Worm (Caenorhabditis elegans) whole organism, L3 larva: ENCODE data around the gene K01A2.6.

ENCODE experiments used
- R02D3.7 ChIP-seq: fragments of 150-350 bp; optimal IDR thresholded peaks from 2 replicates; lab custom pipeline; 2014; ENCODE audit warnings: missing biosample characterization, missing genetic modification characterization
- ZK546.5 ChIP-seq: sonication (generic microtip); optimal IDR thresholded peaks from 2 replicates; lab custom pipeline; 2017; ENCODE audit warnings: missing biosample characterization, missing genetic modification characterization
- aly-2 ChIP-seq: fragments of 150-350 bp; optimal IDR thresholded peaks from 2 replicates; lab custom pipeline; 2014; ENCODE audit warnings: missing biosample characterization, missing genetic modification characterization
- ama-1 ChIP-seq: fragments of 150-350 bp; optimal IDR thresholded peaks from 2 replicates; lab custom pipeline; 2018
- ceh-16 ChIP-seq: sonication (generic microtip); optimal IDR thresholded peaks from 2 replicates; lab custom pipeline; 2017; ENCODE audit warnings: missing biosample characterization, missing genetic modification characterization
- ceh-28 ChIP-seq: fragments of 150-350 bp; optimal IDR thresholded peaks from 2 replicates; lab custom pipeline; 2014; ENCODE audit warnings: missing biosample characterization, missing genetic modification reagents, missing genetic modification characterization
- ceh-82 ChIP-seq: fragments of 150-350 bp; optimal IDR thresholded peaks from 2 replicates; lab custom pipeline; 2014; ENCODE audit warnings: missing biosample characterization, missing genetic modification characterization
- ceh-9 ChIP-seq: sonication (generic microtip); optimal IDR thresholded peaks from 2 replicates; lab custom pipeline; 2018; ENCODE audit warnings: missing biosample characterization, missing genetic modification characterization
- daf-12 ChIP-seq: fragments of 150-350 bp; optimal IDR thresholded peaks from 2 replicates; lab custom pipeline; 2014; ENCODE audit warnings: missing biosample characterization, missing genetic modification reagents, missing genetic modification characterization
- egl-27 ChIP-seq: sonication (generic microtip); optimal IDR thresholded peaks from 4 replicates; lab custom pipeline; 2017; ENCODE audit warnings: missing biosample characterization, missing genetic modification reagents, missing genetic modification characterization
- egl-5 ChIP-seq: fragments of 150-350 bp; optimal IDR thresholded peaks from 2 replicates; lab custom pipeline; 2017; ENCODE audit warnings: missing biosample characterization, missing genetic modification reagents, missing genetic modification characterization, inconsistent platforms
- elt-1 ChIP-seq: fragments of 150-350 bp; optimal IDR thresholded peaks from 2 replicates; lab custom pipeline; 2014; ENCODE audit warnings: missing biosample characterization, missing genetic modification characterization
- elt-2 ChIP-seq: sonication (generic microtip); optimal IDR thresholded peaks from 2 replicates; lab custom pipeline; 2016; ENCODE audit warnings: missing genetic modification reagents, mild to moderate bottlenecking, missing genetic modification characterization, missing compliant biosample characterization
- elt-3 ChIP-seq, 3 experiments: fragments of 150-350 bp in 1 of 3; sonication (generic microtip) in 2 of 3; optimal IDR thresholded peaks; 2 replicates in 2 of 3; 4 replicates in 1 of 3; lab custom pipeline; 2014 to 2017; ENCODE audit warnings: missing biosample characterization in 3 of 3, missing genetic modification characterization in 3 of 3
- eor-1 ChIP-seq, 2 experiments: fragments of 150-350 bp; optimal IDR thresholded peaks; 2 replicates each; lab custom pipeline; 2014 to 2018; ENCODE audit warnings: missing biosample characterization in 2 of 2, missing genetic modification characterization in 2 of 2
- fkh-10 ChIP-seq: sonication (generic microtip); optimal IDR thresholded peaks from 2 replicates; lab custom pipeline; 2017; ENCODE audit warnings: missing biosample characterization, missing genetic modification reagents, missing genetic modification characterization
- fkh-2 ChIP-seq: fragments of 150-350 bp; optimal IDR thresholded peaks from 2 replicates; lab custom pipeline; 2014; ENCODE audit warnings: missing biosample characterization, missing genetic modification reagents, missing genetic modification characterization
- fos-1 ChIP-seq: fragments of 150-350 bp; optimal IDR thresholded peaks from 2 replicates; lab custom pipeline; 2014; ENCODE audit warnings: missing biosample characterization, missing genetic modification characterization
- hmg-11 ChIP-seq: sonication (generic microtip); optimal IDR thresholded peaks from 2 replicates; lab custom pipeline; 2016; ENCODE audit warnings: missing genetic modification characterization, missing compliant biosample characterization
- jun-1 ChIP-seq: fragments of 150-350 bp; optimal IDR thresholded peaks from 2 replicates; lab custom pipeline; 2014; ENCODE audit warnings: missing biosample characterization, missing genetic modification reagents, missing genetic modification characterization
- lin-15B ChIP-seq: fragments of 150-350 bp; optimal IDR thresholded peaks from 2 replicates; lab custom pipeline; 2014; ENCODE audit warnings: missing biosample characterization, missing genetic modification characterization
- lin-39 ChIP-seq: fragments of 150-350 bp; optimal IDR thresholded peaks from 2 replicates; lab custom pipeline; 2018; ENCODE audit warnings: missing biosample characterization, missing genetic modification reagents, missing genetic modification characterization
- lsy-12 ChIP-seq: sonication (generic microtip); optimal IDR thresholded peaks from 2 replicates; lab custom pipeline; 2016; ENCODE audit warnings: mild to moderate bottlenecking, missing genetic modification characterization, missing compliant biosample characterization
- mdl-1 ChIP-seq: fragments of 150-350 bp; optimal IDR thresholded peaks from 2 replicates; lab custom pipeline; 2014; ENCODE audit warnings: missing biosample characterization, missing genetic modification characterization
- mml-1 ChIP-seq: fragments of 150-350 bp; sonication (generic microtip); optimal IDR thresholded peaks from 3 replicates; lab custom pipeline; 2014; ENCODE audit warnings: missing biosample characterization, missing genetic modification characterization
- nfya-1 ChIP-seq: sonication (generic microtip); optimal IDR thresholded peaks from 2 replicates; lab custom pipeline; 2017; ENCODE audit warnings: missing genetic modification characterization, mild to moderate bottlenecking, missing compliant biosample characterization, antibody characterized with exemption, moderate library complexity; ENCODE audit not compliant: insufficient read depth
- nhr-11 ChIP-seq: fragments of 150-350 bp; optimal IDR thresholded peaks from 2 replicates; lab custom pipeline; 2014; ENCODE audit warnings: missing biosample characterization, missing genetic modification characterization
- nhr-12 ChIP-seq: fragments of 150-350 bp; optimal IDR thresholded peaks from 2 replicates; lab custom pipeline; 2014; ENCODE audit warnings: missing biosample characterization, missing genetic modification characterization
- nhr-23 ChIP-seq: fragments of 150-350 bp; optimal IDR thresholded peaks from 2 replicates; lab custom pipeline; 2014; ENCODE audit warnings: missing biosample characterization, missing genetic modification reagents, missing genetic modification characterization
- nhr-237 ChIP-seq: fragments of 150-350 bp; optimal IDR thresholded peaks from 2 replicates; lab custom pipeline; 2014; ENCODE audit warnings: missing biosample characterization, missing genetic modification characterization
- nhr-25 ChIP-seq: sonication (generic microtip); optimal IDR thresholded peaks from 2 replicates; lab custom pipeline; 2017; ENCODE audit warnings: missing biosample characterization, missing genetic modification characterization
- nhr-28 ChIP-seq: fragments of 150-350 bp; optimal IDR thresholded peaks from 2 replicates; lab custom pipeline; 2014; ENCODE audit warnings: missing biosample characterization, missing genetic modification characterization
- nhr-43 ChIP-seq: sonication (generic microtip); optimal IDR thresholded peaks from 2 replicates; lab custom pipeline; 2016; ENCODE audit warnings: mild to moderate bottlenecking, missing genetic modification characterization, missing compliant biosample characterization; ENCODE audit not compliant: poor library complexity, severe bottlenecking
- nhr-67 ChIP-seq: fragments of 150-350 bp; optimal IDR thresholded peaks from 2 replicates; lab custom pipeline; 2014; ENCODE audit warnings: missing biosample characterization, missing genetic modification characterization
- nhr-76 ChIP-seq: fragments of 150-350 bp; sonication (generic microtip); optimal IDR thresholded peaks from 5 replicates; lab custom pipeline; 2014; ENCODE audit warnings: missing biosample characterization, missing genetic modification characterization
- nhr-77 ChIP-seq: fragments of 150-350 bp; optimal IDR thresholded peaks from 2 replicates; lab custom pipeline; 2014; ENCODE audit warnings: missing biosample characterization, missing genetic modification characterization
- pha-4 ChIP-seq: fragments of 150-350 bp; optimal IDR thresholded peaks from 2 replicates; lab custom pipeline; 2014; ENCODE audit warnings: missing biosample characterization, missing genetic modification reagents, missing genetic modification characterization
- pqm-1 ChIP-seq: fragments of 150-350 bp; optimal IDR thresholded peaks from 2 replicates; lab custom pipeline; 2017; ENCODE audit warnings: missing biosample characterization, missing genetic modification characterization, inconsistent platforms
- sea-2 ChIP-seq: fragments of 150-350 bp; sonication (generic microtip); optimal IDR thresholded peaks from 4 replicates; lab custom pipeline; 2014; ENCODE audit warnings: missing biosample characterization, missing genetic modification reagents, missing genetic modification characterization
- skn-1 ChIP-seq: fragments of 150-350 bp; optimal IDR thresholded peaks from 2 replicates; lab custom pipeline; 2014; ENCODE audit warnings: missing biosample characterization, missing genetic modification characterization
- snpc-4 ChIP-seq: fragments of 150-350 bp; optimal IDR thresholded peaks from 2 replicates; lab custom pipeline; 2014; ENCODE audit warnings: missing biosample characterization, missing genetic modification characterization
- tbx-2 ChIP-seq: sonication (generic microtip); optimal IDR thresholded peaks from 2 replicates; lab custom pipeline; 2016; ENCODE audit warnings: mild to moderate bottlenecking, missing genetic modification characterization, missing compliant biosample characterization
- unc-39 ChIP-seq: sonication (generic microtip); optimal IDR thresholded peaks from 4 replicates; lab custom pipeline; 2017; ENCODE audit warnings: missing biosample characterization, missing genetic modification characterization
- unc-62 ChIP-seq: fragments of 150-350 bp; sonication (generic microtip); optimal IDR thresholded peaks from 4 replicates; lab custom pipeline; 2014; ENCODE audit warnings: missing biosample characterization, missing genetic modification reagents, missing genetic modification characterization
- zag-1 ChIP-seq: fragments of 150-350 bp; optimal IDR thresholded peaks from 2 replicates; lab custom pipeline; 2014; ENCODE audit warnings: missing biosample characterization, missing genetic modification characterization
- ztf-11 ChIP-seq: fragments of 150-350 bp; optimal IDR thresholded peaks from 2 replicates; lab custom pipeline; 2014; ENCODE audit warnings: missing biosample characterization, missing genetic modification characterization
- ztf-4 ChIP-seq: fragments of 150-350 bp; optimal IDR thresholded peaks from 2 replicates; lab custom pipeline; 2014; ENCODE audit warnings: missing biosample characterization, missing genetic modification characterization

Gene K01A2.6

ce11 chrII:299684-300083 is at the start of gene K01A2.6:
Gene K01A2.6, plus strand, starts transcription at chrII:299984.
- no peak for TF ChIP-seq sea-2 (GFP tag; lab: Kevin White, UChicago)

- TF ChIP-seq mml-1 (tag; lab: Kevin White, UChicago) = no peak
- peak; percentile 19 for TF ChIP-seq zag-1
- TF ChIP-seq ztf-11 = no peak
- TF ChIP-seq fkh-2 = no peak
- peak; percentile 93 for TF ChIP-seq nfya-1 (tag; lab: Kevin White, UChicago)
- TF ChIP-seq ceh-82 (tag; lab: Kevin White, UChicago) = peak; percentile 92
- TF ChIP-seq snpc-4 (tag; lab: Kevin White, UChicago) = peak; percentile 95
- TF ChIP-seq sea-2 (GFP tag; lab: Kevin White, UChicago) = no peak
- TF ChIP-seq eor-1 (tag; optimal IDR thresholded peaks at IDR 0.05; lab: Kevin White, UChicago) = no peak
- peak; percentile 97 for TF ChIP-seq nhr-43 (tag; lab: Kevin White, UChicago)
- TF ChIP-seq nhr-77 (tag; lab: Kevin White, UChicago) = peak; percentile 87
- TF ChIP-seq ZK546.5 = no peak
- peak; percentile 90 for TF ChIP-seq skn-1 (tag; lab: Kevin White, UChicago)
- TF ChIP-seq lin-39 (tag; lab: Kevin White, UChicago) = peak; percentile 93
- TF ChIP-seq egl-5 = peak; percentile 94
- TF ChIP-seq ama-1 = peak; percentile 63
- TF ChIP-seq ceh-28 (tag; lab: Kevin White, UChicago) = peak; percentile 97
- TF ChIP-seq egl-27 = peak; percentile 57
- TF ChIP-seq daf-12 (tag; lab: Kevin White, UChicago) = no peak
- TF ChIP-seq unc-62 (GFP tag; lab: Kevin White, UChicago) = peak; percentile 30
- no peak for TF ChIP-seq nhr-67 (tag; lab: Kevin White, UChicago)
- peak; percentile 78 for TF ChIP-seq elt-2 (tag; lab: Kevin White, UChicago)
- peak; percentile 99 for TF ChIP-seq pqm-1 (tag; lab: Kevin White, UChicago)
- TF ChIP-seq tbx-2 (tag; lab: Kevin White, UChicago) = peak; percentile 88
- peak; percentile 91 for TF ChIP-seq nhr-25
- TF ChIP-seq ceh-9 (tag; lab: Kevin White, UChicago) = no peak
- peak; percentile 59 for TF ChIP-seq aly-2
- TF ChIP-seq unc-39 (tag; lab: Kevin White, UChicago) = no peak
- TF ChIP-seq elt-1 = peak; percentile 62
- no peak for TF ChIP-seq mdl-1 (tag; lab: Kevin White, UChicago)
- TF ChIP-seq lsy-12 (tag; lab: Kevin White, UChicago) = peak; percentile 85
- peak; percentile 93 for TF ChIP-seq nhr-23 (tag; lab: Kevin White, UChicago)
- no peak for TF ChIP-seq fos-1 (tag; lab: Kevin White, UChicago)
- peak in 1 of 3 experiments; percentile 43 for TF ChIP-seq elt-3 (tag; optimal IDR thresholded peaks at IDR 0.05; lab: Kevin White, UChicago)
- TF ChIP-seq jun-1 (tag; lab: Kevin White, UChicago) = peak; percentile 84
- TF ChIP-seq nhr-237 (tag; lab: Kevin White, UChicago) = no peak
- TF ChIP-seq nhr-76 (tag; lab: Kevin White, UChicago) = peak; percentile 81
- TF ChIP-seq ceh-16 (tag; lab: Kevin White, UChicago) = peak; percentile 5
- TF ChIP-seq fkh-10 (GFP tag; lab: Kevin White, UChicago) = peak; percentile 91
- TF ChIP-seq R02D3.7 (tag; lab: Kevin White, UChicago) = peak; percentile 92
- TF ChIP-seq nhr-28 = no peak
- TF ChIP-seq ztf-4 = no peak
- no peak for TF ChIP-seq nhr-12 (tag; lab: Kevin White, UChicago)
- peak; percentile 54 for TF ChIP-seq nhr-11 (tag; lab: Kevin White, UChicago)
- TF ChIP-seq lin-15B (tag; lab: Kevin White, UChicago) = peak; percentile 98
- peak; percentile 97 for TF ChIP-seq hmg-11 (tag; lab: Kevin White, UChicago)
- peak; percentile 97 for TF ChIP-seq pha-4
Observed at ce11 chrII:255124-255523, 44.7 kb upstream of the K01A2.6 start.
